Fruit fly (Drosophila melanogaster) whole organism, embryonic: ENCODE data around the gene CG14420.

Experiments
- Atf6 ChIP-seq: fragments of 200-800 bp; sonication (Bioruptor generic); IDR thresholded peaks from 2 replicates; pipeline ENCODE4 v1.3.6; 2022; ENCODE audit warnings: missing biosample characterization, missing genetic modification characterization
- Blimp-1 ChIP-seq: fragments of 200-800 bp; sonication (Bioruptor generic); optimal IDR thresholded peaks from 3 replicates; lab custom pipeline; 2018; ENCODE audit warnings: missing biosample characterization, missing genetic modification characterization, mild to moderate bottlenecking, moderate library complexity, missing genetic modification reagents
- CG10543 ChIP-seq: fragments of 200-800 bp; sonication (Bioruptor generic); optimal IDR thresholded peaks from 3 replicates; lab custom pipeline; 2017; ENCODE audit warnings: missing biosample characterization, mild to moderate bottlenecking, missing genetic modification characterization, moderate library complexity
- CG11504 ChIP-seq: fragments of 200-800 bp; sonication (Bioruptor generic); optimal IDR thresholded peaks from 3 replicates; lab custom pipeline; 2019; ENCODE audit warnings: missing biosample characterization, mild to moderate bottlenecking, missing genetic modification characterization, moderate library complexity
- CG12769 ChIP-seq: fragments of 200-800 bp; sonication (Bioruptor generic); optimal IDR thresholded peaks from 2 replicates; lab custom pipeline; 2019; ENCODE audit warnings: missing biosample characterization, mild to moderate bottlenecking, missing genetic modification characterization, moderate library complexity
- CG13894 ChIP-seq: fragments of 200-800 bp; sonication (Bioruptor generic); optimal IDR thresholded peaks from 3 replicates; lab custom pipeline; 2018; ENCODE audit warnings: missing biosample characterization, mild to moderate bottlenecking, missing genetic modification characterization, moderate library complexity
- CG14667 ChIP-seq: fragments of 200-800 bp; sonication (Bioruptor generic); IDR thresholded peaks from 2 replicates; pipeline ENCODE4 v1.3.6; 2022; ENCODE audit warnings: missing biosample characterization, missing genetic modification characterization
- CG14710 ChIP-seq: fragments of 200-800 bp; sonication (Bioruptor generic); optimal IDR thresholded peaks from 3 replicates; lab custom pipeline; 2019; ENCODE audit warnings: missing biosample characterization, mild to moderate bottlenecking, missing genetic modification characterization, moderate library complexity
- CG14860 ChIP-seq: fragments of 200-800 bp; sonication (Bioruptor generic); IDR thresholded peaks from 3 replicates; pipeline ENCODE4 v1.3.6; 2022; ENCODE audit warnings: missing biosample characterization, missing genetic modification characterization; ENCODE audit not compliant: partially characterized antibody
- CG15269 ChIP-seq: fragments of 200-800 bp; sonication (Bioruptor generic); optimal IDR thresholded peaks from 2 replicates; lab custom pipeline; 2018; ENCODE audit warnings: missing biosample characterization, mild to moderate bottlenecking, missing genetic modification characterization, moderate library complexity
- CG1603 ChIP-seq: fragments of 200-800 bp; sonication (Bioruptor generic); optimal IDR thresholded peaks from 2 replicates; lab custom pipeline; 2019; ENCODE audit warnings: missing biosample characterization, mild to moderate bottlenecking, missing genetic modification characterization, moderate library complexity
- CG17361 ChIP-seq: fragments of 200-800 bp; sonication (Bioruptor generic); IDR thresholded peaks from 3 replicates; pipeline ENCODE4 v1.3.6; 2022; ENCODE audit warnings: missing biosample characterization, missing genetic modification characterization
- CG2120 ChIP-seq: fragments of 200-800 bp; sonication (Bioruptor generic); optimal IDR thresholded peaks from 3 replicates; lab custom pipeline; 2016; ENCODE audit warnings: missing biosample characterization, missing genetic modification characterization
- CG2678 ChIP-seq: fragments of 200-800 bp; sonication (Bioruptor generic); optimal IDR thresholded peaks from 3 replicates; lab custom pipeline; 2019; ENCODE audit warnings: missing biosample characterization, mild to moderate bottlenecking, missing genetic modification characterization, moderate library complexity
- CG31365 ChIP-seq: fragments of 200-800 bp; sonication (Bioruptor generic); optimal IDR thresholded peaks from 2 replicates; lab custom pipeline; 2018; ENCODE audit warnings: missing biosample characterization, mild to moderate bottlenecking, missing genetic modification characterization
- CG33557 ChIP-seq: fragments of 200-800 bp; sonication (Bioruptor generic); optimal IDR thresholded peaks from 2 replicates; lab custom pipeline; 2019; ENCODE audit warnings: missing biosample characterization, mild to moderate bottlenecking, missing genetic modification characterization, moderate library complexity
- CG6254 ChIP-seq: fragments of 200-800 bp; sonication (Bioruptor generic); optimal IDR thresholded peaks from 3 replicates; lab custom pipeline; 2017; ENCODE audit warnings: mild to moderate bottlenecking, missing biosample characterization, missing genetic modification reagents, missing genetic modification characterization
- CG7928 ChIP-seq: fragments of 200-800 bp; sonication (Bioruptor generic); optimal IDR thresholded peaks from 2 replicates; lab custom pipeline; 2017; ENCODE audit warnings: missing biosample characterization, mild to moderate bottlenecking, missing genetic modification characterization
- CG8089 ChIP-seq: fragments of 200-800 bp; sonication (Bioruptor generic); optimal IDR thresholded peaks from 3 replicates; lab custom pipeline; 2016; ENCODE audit warnings: missing biosample characterization, missing genetic modification characterization
- Deaf1 ChIP-seq: fragments of 200-800 bp; optimal IDR thresholded peaks from 3 replicates; lab custom pipeline; 2019; ENCODE audit warnings: missing biosample characterization, mild to moderate bottlenecking, missing genetic modification characterization, moderate library complexity
- Hey ChIP-seq: fragments of 200-800 bp; sonication (Bioruptor generic); optimal IDR thresholded peaks from 3 replicates; lab custom pipeline; 2018; ENCODE audit warnings: missing biosample characterization, mild to moderate bottlenecking, missing genetic modification characterization
- Hmx ChIP-seq: fragments of 200-800 bp; sonication (Bioruptor generic); optimal IDR thresholded peaks from 2 replicates; lab custom pipeline; 2016; ENCODE audit warnings: missing biosample characterization, missing genetic modification characterization
- Hr39 ChIP-seq: fragments of >200 bp; optimal IDR thresholded peaks from 2 replicates; lab custom pipeline; 2017
- MTF-1 ChIP-seq: fragments of 200-800 bp; sonication (Bioruptor generic); optimal IDR thresholded peaks from 2 replicates; lab custom pipeline; 2018; ENCODE audit warnings: missing biosample characterization, mild to moderate bottlenecking, missing genetic modification characterization, borderline replicate concordance
- NK7.1 ChIP-seq: fragments of 200-800 bp; sonication (Bioruptor generic); optimal IDR thresholded peaks from 3 replicates; lab custom pipeline; 2016; ENCODE audit warnings: missing biosample characterization, missing genetic modification characterization
- Sox102F ChIP-seq: fragments of 200-800 bp; sonication (Bioruptor generic); optimal IDR thresholded peaks from 2 replicates; lab custom pipeline; 2018; ENCODE audit warnings: missing biosample characterization, mild to moderate bottlenecking, missing genetic modification characterization, moderate library complexity
- abd-A ChIP-seq: fragments of 200-800 bp; sonication (Bioruptor generic); optimal IDR thresholded peaks from 3 replicates; lab custom pipeline; 2019; ENCODE audit warnings: missing biosample characterization, mild to moderate bottlenecking, missing genetic modification characterization, moderate library complexity
- ato ChIP-seq: fragments of 200-800 bp; sonication (Bioruptor generic); IDR thresholded peaks from 2 replicates; pipeline ENCODE4 v1.3.6; 2022; ENCODE audit warnings: missing biosample characterization, missing genetic modification characterization; ENCODE audit not compliant: partially characterized antibody
- chinmo ChIP-seq: fragments of 200-800 bp; sonication (Bioruptor generic); IDR thresholded peaks from 4 replicates; pipeline ENCODE4 v1.3.6; 2022; ENCODE audit warnings: missing biosample characterization, missing genetic modification characterization; ENCODE audit not compliant: partially characterized antibody
- chn ChIP-seq: fragments of 200-800 bp; sonication (Bioruptor generic); optimal IDR thresholded peaks from 2 replicates; lab custom pipeline; 2016; ENCODE audit warnings: missing biosample characterization, missing genetic modification characterization
- dati ChIP-seq: fragments of 200-800 bp; sonication (Bioruptor generic); IDR thresholded peaks from 2 replicates; pipeline ENCODE4 v1.3.6; 2022; ENCODE audit warnings: missing biosample characterization, missing genetic modification characterization
- dysf ChIP-seq: fragments of 200-800 bp; sonication (Bioruptor generic); IDR thresholded peaks from 3 replicates; pipeline ENCODE4 v1.3.6; 2022; ENCODE audit warnings: missing biosample characterization, missing genetic modification characterization
- gsb-n ChIP-seq: fragments of 200-800 bp; sonication (Bioruptor generic); optimal IDR thresholded peaks from 3 replicates; lab custom pipeline; 2018; ENCODE audit warnings: missing biosample characterization, mild to moderate bottlenecking, missing genetic modification characterization
- ham ChIP-seq: fragments of 200-800 bp; sonication (Bioruptor generic); IDR thresholded peaks from 2 replicates; pipeline ENCODE4 v1.3.6; 2022; ENCODE audit warnings: missing biosample characterization, missing genetic modification characterization
- kni ChIP-seq: fragments of 200-800 bp; sonication (Bioruptor generic); optimal IDR thresholded peaks from 3 replicates; lab custom pipeline; 2017; ENCODE audit warnings: mild to moderate bottlenecking, missing biosample characterization, missing genetic modification reagents, missing genetic modification characterization
- nerfin-2 ChIP-seq: fragments of 200-800 bp; sonication (Bioruptor generic); IDR thresholded peaks from 2 replicates; pipeline ENCODE4 v1.3.6; 2022; ENCODE audit warnings: missing biosample characterization, missing genetic modification characterization; ENCODE audit not compliant: partially characterized antibody
- oc ChIP-seq: fragments of 200-800 bp; sonication (Bioruptor generic); optimal IDR thresholded peaks from 2 replicates; lab custom pipeline; 2018; ENCODE audit warnings: missing biosample characterization, mild to moderate bottlenecking, missing genetic modification characterization, moderate library complexity
- pros ChIP-seq: fragments of 200-800 bp; sonication (Bioruptor generic); optimal IDR thresholded peaks from 3 replicates; lab custom pipeline; 2019; ENCODE audit warnings: missing biosample characterization, mild to moderate bottlenecking, missing genetic modification characterization, moderate library complexity
- sd ChIP-seq: fragments of 200-800 bp; sonication (Bioruptor generic); optimal IDR thresholded peaks from 3 replicates; lab custom pipeline; 2018; ENCODE audit warnings: missing biosample characterization, mild to moderate bottlenecking, missing genetic modification characterization, moderate library complexity
- sim ChIP-seq: fragments of 200-800 bp; sonication (Bioruptor generic); IDR thresholded peaks from 2 replicates; pipeline ENCODE4 v1.3.6; 2022; ENCODE audit warnings: missing biosample characterization, missing genetic modification characterization
- sqz ChIP-seq: fragments of 200-800 bp; sonication (Bioruptor generic); optimal IDR thresholded peaks from 3 replicates; lab custom pipeline; 2018; ENCODE audit warnings: missing biosample characterization, mild to moderate bottlenecking, missing genetic modification characterization
- sr ChIP-seq: fragments of 200-800 bp; sonication (Bioruptor generic); IDR thresholded peaks from 3 replicates; pipeline ENCODE4 v1.3.6; 2022; ENCODE audit warnings: missing biosample characterization, missing genetic modification characterization
- vvl ChIP-seq: fragments of 200-800 bp; sonication (Bioruptor generic); IDR thresholded peaks from 2 replicates; pipeline ENCODE4 v1.3.6; 2022; ENCODE audit warnings: missing biosample characterization, missing genetic modification characterization
- zen ChIP-seq: fragments of 200-800 bp; sonication (Bioruptor generic); optimal IDR thresholded peaks from 3 replicates; lab custom pipeline; 2018; ENCODE audit warnings: missing biosample characterization, mild to moderate bottlenecking, missing genetic modification characterization, moderate library complexity
- zfh1 ChIP-seq: fragments of 200-800 bp; sonication (Bioruptor generic); IDR thresholded peaks from 3 replicates; pipeline ENCODE4 v1.3.6; 2022; ENCODE audit warnings: missing biosample characterization, missing genetic modification characterization

The CG14420 gene

DNA sequence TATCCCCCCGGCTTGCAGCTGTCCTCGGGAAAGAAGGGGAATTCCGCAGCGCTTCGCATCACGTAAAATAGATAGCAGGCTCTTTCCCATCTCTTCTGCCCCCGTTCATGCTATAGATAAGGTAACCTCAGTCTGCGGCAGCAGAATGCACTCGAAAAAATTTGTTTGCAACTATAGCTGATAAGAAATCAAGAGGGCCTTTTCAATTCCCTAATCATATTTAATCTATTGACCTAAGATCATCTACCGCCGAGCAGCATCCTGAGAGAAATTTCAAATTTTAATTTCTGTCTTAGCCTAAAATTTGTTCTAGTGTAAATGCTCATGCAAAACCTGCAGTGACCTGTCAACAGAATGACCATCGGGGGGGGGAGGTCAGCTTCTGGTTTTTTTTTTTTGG is 18.0 kb downstream of the CG14420 start (continued):
- TF ChIP-seq Blimp-1 (GFP tag; lab: Kevin White, UChicago) (peak; percentile 10), CG11504 (tag; lab: Kevin White, UChicago) (peak; percentile 9), CG14667 (GFP tag; lab: Robert Waterston, UW) (no peak), Atf6 (GFP tag; lab: Robert Waterston, UW) (no peak), Sox102F (GFP tag; lab: Kevin White, UChicago) (peak; percentile 15), CG14710 (peak; percentile 1), dati (GFP tag; lab: Robert Waterston, UW) (no peak)

DNA sequence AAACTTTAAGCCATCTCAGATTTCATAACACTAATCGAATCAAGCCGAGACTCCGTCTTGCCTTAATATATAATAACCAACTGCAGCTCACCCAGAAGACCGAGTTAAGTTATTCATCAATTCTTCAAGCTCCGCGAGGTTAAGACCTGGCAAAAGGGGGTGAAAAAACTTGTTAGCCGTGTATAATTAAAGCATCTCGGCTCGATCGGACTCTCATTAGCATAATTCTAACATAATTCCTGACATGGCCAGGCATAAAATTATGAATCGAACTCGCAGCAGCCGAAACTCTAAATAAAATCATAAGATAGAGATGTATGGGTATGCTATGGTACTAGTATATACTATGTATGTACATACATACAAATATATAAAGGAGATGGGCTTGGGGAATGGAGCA is 24.5 kb downstream of the CG14420 start:
- TF ChIP-seq chn (no peak), gsb-n (tag; lab: Kevin White, UChicago) (peak; percentile 4), CG33557 (GFP tag; lab: Kevin White, UChicago) (no peak), NK7.1 (GFP tag; lab: Kevin White, UChicago) (no peak), CG13894 (tag; lab: Kevin White, UChicago) (peak; percentile 5), ham (GFP tag; lab: Robert Waterston, UW) (no peak), vvl (GFP tag; lab: Robert Waterston, UW) (peak; percentile 60; the same call in 1 of the 2 replicates), CG12769 (tag; lab: Kevin White, UChicago) (peak; percentile 37), CG7928 (no peak), dysf (GFP tag; lab: Robert Waterston, UW) (no peak), CG8089 (no peak), chinmo (GFP tag; lab: Robert Waterston, UW) (peak; percentile 62; the same call in 1 of the 4 replicates), CG2120 (GFP tag; lab: Kevin White, UChicago) (no peak), CG31365 (no peak), Hey (tag; lab: Kevin White, UChicago) (no peak), Hr39 (lab: Kevin White, UChicago) (no peak)

DNA sequence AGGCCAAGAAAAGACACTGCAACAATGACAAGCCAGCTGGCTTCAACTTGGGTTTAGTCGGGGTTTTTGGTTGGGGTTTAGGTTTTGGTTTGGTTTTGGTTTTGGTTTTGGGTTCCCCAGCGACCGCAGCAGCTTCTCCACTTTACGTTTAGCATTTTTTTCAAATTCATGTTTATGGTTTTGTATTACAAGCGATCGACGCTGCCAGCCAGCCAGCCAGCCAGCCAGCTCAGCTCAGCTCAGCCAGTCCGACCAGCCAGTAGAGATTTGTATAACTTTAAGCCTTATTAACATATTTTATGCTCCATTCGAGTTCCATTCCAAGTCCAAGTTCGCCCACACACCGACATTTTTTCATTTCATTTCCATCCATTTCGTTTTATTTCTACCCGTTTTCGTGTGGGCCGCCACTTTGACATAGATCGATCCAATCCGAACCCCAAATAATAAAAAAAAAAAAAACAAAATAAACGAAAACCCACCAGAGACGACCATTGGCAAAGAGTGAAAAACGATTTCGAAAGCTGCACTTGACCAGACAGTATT is 25.2 kb downstream of the CG14420 start:
- TF ChIP-seq kni (GFP tag; lab: Kevin White, UChicago) (peak; percentile 7), abd-A (tag; lab: Kevin White, UChicago) (peak; percentile 70), oc (tag; lab: Kevin White, UChicago) (peak; percentile 70), CG17361 (GFP tag; lab: Robert Waterston, UW) (no peak), pros (GFP tag; lab: Kevin White, UChicago) (peak; percentile 17), CG6254 (GFP tag; lab: Kevin White, UChicago) (no peak), sd (tag; lab: Kevin White, UChicago) (peak; percentile 69), vvl (GFP tag; lab: Robert Waterston, UW) (peak; percentile 64), sr (peak; percentile 52; the same call in 2 of the 3 replicates), MTF-1 (GFP tag; lab: Kevin White, UChicago) (no peak), CG12769 (tag; lab: Kevin White, UChicago) (peak; percentile 17), CG10543 (GFP tag; lab: Kevin White, UChicago) (peak; percentile 21)

DNA sequence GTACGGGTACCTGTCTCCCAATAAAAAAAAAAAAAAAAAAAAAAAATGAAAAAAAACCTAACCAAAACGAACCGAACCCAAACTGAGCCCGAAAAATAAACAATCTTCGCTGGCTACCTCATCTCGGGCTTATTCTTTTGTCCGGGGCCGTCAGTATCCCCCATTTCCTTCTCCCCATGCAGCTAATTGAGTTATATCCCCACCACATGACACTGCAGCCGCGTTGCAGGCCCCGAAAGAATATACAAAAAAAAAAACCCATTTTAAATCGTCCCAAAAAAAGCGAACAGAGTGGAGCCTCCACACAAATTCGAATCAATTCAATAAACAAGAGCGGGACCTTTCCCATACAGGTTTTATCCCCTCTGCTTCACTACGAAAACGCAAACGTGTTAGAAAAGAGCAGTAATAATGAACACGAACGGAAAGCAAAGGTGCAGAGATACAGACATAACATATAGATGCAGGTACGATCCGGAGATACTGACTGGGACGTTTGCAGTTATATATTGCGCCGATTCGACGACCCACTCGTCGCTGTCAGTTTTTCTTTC is 26.1 kb downstream of the CG14420 start:
- no peak for TF ChIP-seq Deaf1
- no peak for TF ChIP-seq CG14860 (GFP tag; lab: Robert Waterston, UW)
- TF ChIP-seq CG15269 (tag; lab: Kevin White, UChicago), result no peak
- no peak for TF ChIP-seq ato (GFP tag; lab: Robert Waterston, UW)
- TF ChIP-seq kni (GFP tag; lab: Kevin White, UChicago), result peak; percentile 33
- peak; percentile 77 for TF ChIP-seq sqz (GFP tag; lab: Kevin White, UChicago)
- TF ChIP-seq CG1603, result no peak
- TF ChIP-seq zen (tag; lab: Kevin White, UChicago), result no peak
- no peak for TF ChIP-seq Hmx (GFP tag; lab: Kevin White, UChicago)
- TF ChIP-seq abd-A (tag; lab: Kevin White, UChicago), result peak; percentile 46
- TF ChIP-seq nerfin-2, result no peak
- TF ChIP-seq sim (GFP tag; lab: Robert Waterston, UW), result no peak
- no peak for TF ChIP-seq CG2678
- 0 out of 3 replicates have a peak, but pooled peaks have one; percentile 9 for TF ChIP-seq zfh1
